Fruit fly (Drosophila melanogaster): ENCODE results near the gene vari.

- TF ChIP-seq Dll (optimal IDR thresholded peaks at IDR 0.05) (no peak), usp (GFP tag; optimal IDR thresholded peaks at IDR 0.05) (no peak), psq (optimal IDR thresholded peaks at IDR 0.05) (no peak)
Observed at dm6 chr2L:20809229-20809628, 12.4 kb upstream of the vari start.

Measured in whole organism.